Fruit fly (Drosophila melanogaster) whole organism, wandering third instar larva: ENCODE measurements around the gene CG14130.

Source experiments
- Dif ChIP-seq: fragments of 200-275, 200-300 bp; sonication (Bioruptor generic); optimal IDR thresholded peaks from 2 replicates; lab custom pipeline; 2018; ENCODE audit warnings: missing biosample characterization, missing genetic modification characterization; ENCODE audit not compliant: partially characterized antibody
- Mio ChIP-seq: sonication (Bioruptor generic); optimal IDR thresholded peaks from 2 replicates; lab custom pipeline; 2016; ENCODE audit warnings: missing biosample characterization, missing genetic modification characterization
- Myc ChIP-seq: fragments of >200 bp; optimal IDR thresholded peaks from 2 replicates; lab custom pipeline; 2017
- ey ChIP-seq: fragments of 200-800 bp; sonication (Bioruptor generic); optimal IDR thresholded peaks from 2 replicates; lab custom pipeline; 2016; ENCODE audit warnings: missing biosample characterization, missing genetic modification characterization

dm6 chr3L:11777348-11777958 lies 37.8 kb upstream of the CG14130 start:
- no peak for TF ChIP-seq Myc (lab: Kevin White, UChicago)
- no peak for TF ChIP-seq ey (GFP tag; lab: Kevin White, UChicago)
- no peak for TF ChIP-seq Mio (GFP tag; lab: Kevin White, UChicago)
- TF ChIP-seq Dif (GFP tag; lab: Kevin White, UChicago): no peak
